Worm (Caenorhabditis elegans): ENCODE results near the gene F48B9.3.

F48B9.3 gene

DNA sequence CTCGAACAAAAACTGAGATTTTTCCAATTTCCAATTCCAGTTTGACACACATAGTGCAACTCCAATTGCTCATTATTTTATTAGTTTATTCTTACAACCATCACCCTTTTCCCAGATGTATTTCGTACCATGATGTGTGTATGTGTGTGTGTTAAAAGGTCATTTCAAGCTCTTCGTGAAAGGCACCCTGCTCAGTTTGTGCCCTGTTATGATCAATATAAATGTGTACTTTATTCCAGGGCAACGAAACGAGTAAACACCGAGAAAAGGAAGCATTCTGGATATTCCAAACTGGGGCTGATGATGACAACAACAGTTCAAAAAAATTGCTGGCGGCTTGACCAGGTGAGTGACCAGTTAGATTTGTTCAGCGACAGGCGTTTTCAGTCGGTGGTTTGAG lies 45.9 kb downstream of the F48B9.3 start, which contains the start of gene peb-1:
Gene peb-1, plus strand, starts transcription at position 301 of the 400 bp plus-strand sequence.
- TF ChIP-seq cog-1 (tag; optimal IDR thresholded peaks at IDR 0.05) (no peak), ref-1 (GFP tag; conservative IDR thresholded peaks at IDR 0.05) (no peak), flt-1 (GFP tag; IDR thresholded peaks at IDR 0.05) (no peak), klf-2 (GFP tag; conservative IDR thresholded peaks at IDR 0.05) (no peak), ztf-23 (GFP tag; IDR thresholded peaks at IDR 0.05) (no peak), ztf-29 (GFP tag; IDR thresholded peaks at IDR 0.05) (no peak), tab-1 (GFP tag; IDR thresholded peaks at IDR 0.05) (no peak), T22C8.4 (GFP tag; IDR thresholded peaks at IDR 0.05) (no peak), med-1 (GFP tag; optimal IDR thresholded peaks at IDR 0.05; ENCODE audit: insufficient read depth) (no peak)

DNA sequence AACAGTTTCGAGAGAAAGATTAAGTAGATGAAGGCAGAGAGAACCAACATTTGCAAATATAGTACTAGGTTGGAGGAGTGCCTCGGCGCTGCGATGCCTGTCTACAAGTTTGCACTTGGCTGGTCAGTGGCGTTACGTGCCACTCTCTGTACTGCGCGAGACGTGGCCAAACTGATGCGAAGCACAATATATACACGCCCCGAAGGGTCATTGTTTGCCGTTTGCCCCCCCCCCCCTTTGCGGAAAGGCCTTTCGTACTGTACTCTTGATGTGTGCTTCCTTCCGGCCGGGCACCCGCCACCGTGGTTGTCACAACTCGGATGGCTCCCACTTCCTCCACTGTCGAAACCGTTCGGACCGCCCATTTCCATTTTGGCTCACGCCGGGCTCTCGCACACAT lies 47.3 kb downstream of the F48B9.3 start:
- no peak for TF ChIP-seq flt-1 (GFP tag; IDR thresholded peaks at IDR 0.05)
- TF ChIP-seq ztf-23 (GFP tag; IDR thresholded peaks at IDR 0.05): no peak
- TF ChIP-seq cog-1 (tag; optimal IDR thresholded peaks at IDR 0.05): no peak
- no peak for TF ChIP-seq med-1 (GFP tag; optimal IDR thresholded peaks at IDR 0.05; ENCODE audit: insufficient read depth)
- TF ChIP-seq klf-2 (GFP tag; conservative IDR thresholded peaks at IDR 0.05): no peak
- TF ChIP-seq ref-1 (GFP tag; conservative IDR thresholded peaks at IDR 0.05): no peak
- no peak for TF ChIP-seq T22C8.4 (GFP tag; IDR thresholded peaks at IDR 0.05)
- TF ChIP-seq tab-1 (GFP tag; IDR thresholded peaks at IDR 0.05): no peak
- no peak for TF ChIP-seq ztf-29 (GFP tag; IDR thresholded peaks at IDR 0.05)

ce11 chrX:2212712-2213111 lies 47.9 kb downstream of the F48B9.3 start:
- TF ChIP-seq klf-2 (GFP tag; conservative IDR thresholded peaks at IDR 0.05): no peak
- no peak for TF ChIP-seq cog-1 (tag; optimal IDR thresholded peaks at IDR 0.05)
- TF ChIP-seq tab-1 (GFP tag; IDR thresholded peaks at IDR 0.05): no peak
- TF ChIP-seq ref-1 (GFP tag; conservative IDR thresholded peaks at IDR 0.05): no peak
- TF ChIP-seq med-1 (GFP tag; optimal IDR thresholded peaks at IDR 0.05; ENCODE audit: insufficient read depth): no peak

DNA sequence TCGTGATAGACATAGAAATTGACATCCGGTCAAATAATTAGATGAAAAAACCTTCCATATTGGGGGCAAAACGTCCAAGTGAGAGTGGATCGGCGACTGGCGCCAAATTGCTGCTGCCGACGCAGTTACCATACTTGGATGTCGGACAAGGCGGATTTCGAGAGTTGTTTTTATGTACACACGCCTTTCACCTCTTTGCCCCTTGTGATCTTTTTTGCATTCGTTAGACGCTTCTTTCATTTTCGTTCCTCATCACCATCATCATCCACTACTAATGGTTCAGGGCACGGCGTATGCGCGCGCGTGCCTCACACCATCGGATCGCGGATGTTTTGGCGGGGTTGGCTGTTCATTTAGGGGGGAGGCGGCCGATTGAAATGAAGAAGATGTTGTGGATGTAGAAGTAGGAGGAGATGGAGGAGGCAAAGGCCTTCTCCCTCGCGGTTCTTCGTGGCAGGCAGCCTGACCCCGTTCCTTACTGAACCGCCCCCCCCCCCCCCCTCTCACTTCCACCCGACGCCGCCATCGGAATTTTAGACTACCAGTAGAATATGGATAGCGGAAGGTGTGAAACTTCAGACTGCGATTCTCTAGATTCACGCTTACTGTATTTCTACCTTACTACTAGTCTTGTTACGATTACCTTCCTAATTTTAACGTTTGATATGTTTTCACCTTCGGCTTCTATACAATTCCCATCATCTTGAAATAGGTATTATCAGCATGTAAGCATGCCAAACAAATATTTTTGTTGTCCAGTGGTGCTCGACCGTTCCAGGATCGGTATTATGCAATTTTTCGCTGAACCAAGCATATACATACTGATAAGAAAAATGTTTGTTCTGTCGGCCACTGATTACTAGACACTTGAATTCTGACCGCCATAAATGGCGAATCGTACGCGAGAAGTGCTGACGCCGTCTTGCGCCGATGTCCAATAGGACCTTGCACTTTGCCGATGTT lies 48.8 kb downstream of the F48B9.3 start:
- TF ChIP-seq ztf-23 (GFP tag; IDR thresholded peaks at IDR 0.05): 0 out of 2 replicates have a peak, but pooled peaks have one; percentile 13
- no peak for TF ChIP-seq klf-2 (GFP tag; conservative IDR thresholded peaks at IDR 0.05)

- TF ChIP-seq med-1 (GFP tag; optimal IDR thresholded peaks at IDR 0.05; ENCODE audit: insufficient read depth): no peak
- no peak for TF ChIP-seq T22C8.4 (GFP tag; IDR thresholded peaks at IDR 0.05)
- TF ChIP-seq ztf-23 (GFP tag; IDR thresholded peaks at IDR 0.05): no peak
- TF ChIP-seq flt-1 (GFP tag; IDR thresholded peaks at IDR 0.05): no peak
- no peak for TF ChIP-seq ztf-29 (GFP tag; IDR thresholded peaks at IDR 0.05)
- TF ChIP-seq tab-1 (GFP tag; IDR thresholded peaks at IDR 0.05): no peak
- TF ChIP-seq klf-2 (GFP tag; conservative IDR thresholded peaks at IDR 0.05): no peak
- TF ChIP-seq ref-1 (GFP tag; conservative IDR thresholded peaks at IDR 0.05): no peak
- TF ChIP-seq cog-1 (tag; optimal IDR thresholded peaks at IDR 0.05): no peak
These were observed 49.6 kb downstream of the F48B9.3 start for ce11 chrX:2214454-2214853.

ce11 chrX:2215108-2215507 lies 50.3 kb downstream of the F48B9.3 start:
- no peak for TF ChIP-seq tab-1 (GFP tag; IDR thresholded peaks at IDR 0.05)
- TF ChIP-seq cog-1 (tag; optimal IDR thresholded peaks at IDR 0.05): no peak
- TF ChIP-seq T22C8.4 (GFP tag; IDR thresholded peaks at IDR 0.05): no peak
- TF ChIP-seq ztf-23 (GFP tag; IDR thresholded peaks at IDR 0.05): no peak
- no peak for TF ChIP-seq ztf-29 (GFP tag; IDR thresholded peaks at IDR 0.05)
- no peak for TF ChIP-seq ref-1 (GFP tag; conservative IDR thresholded peaks at IDR 0.05)
- no peak; the same call in 1 of the 2 replicates for TF ChIP-seq flt-1 (GFP tag; IDR thresholded peaks at IDR 0.05)
- no peak for TF ChIP-seq med-1 (GFP tag; optimal IDR thresholded peaks at IDR 0.05; ENCODE audit: insufficient read depth)
- TF ChIP-seq klf-2 (GFP tag; conservative IDR thresholded peaks at IDR 0.05): no peak

ce11 chrX:2216242-2216641 lies 51.4 kb downstream of the F48B9.3 start:
- TF ChIP-seq tab-1 (GFP tag; IDR thresholded peaks at IDR 0.05): no peak
- no peak for TF ChIP-seq ref-1 (GFP tag; conservative IDR thresholded peaks at IDR 0.05)
- TF ChIP-seq ztf-29 (GFP tag; IDR thresholded peaks at IDR 0.05): no peak
- TF ChIP-seq cog-1 (tag; optimal IDR thresholded peaks at IDR 0.05): no peak
- TF ChIP-seq flt-1 (GFP tag; IDR thresholded peaks at IDR 0.05): no peak
- no peak for TF ChIP-seq ztf-23 (GFP tag; IDR thresholded peaks at IDR 0.05)
- TF ChIP-seq med-1 (GFP tag; optimal IDR thresholded peaks at IDR 0.05; ENCODE audit: insufficient read depth): no peak
- no peak for TF ChIP-seq T22C8.4 (GFP tag; IDR thresholded peaks at IDR 0.05)
- TF ChIP-seq klf-2 (GFP tag; conservative IDR thresholded peaks at IDR 0.05): no peak

DNA sequence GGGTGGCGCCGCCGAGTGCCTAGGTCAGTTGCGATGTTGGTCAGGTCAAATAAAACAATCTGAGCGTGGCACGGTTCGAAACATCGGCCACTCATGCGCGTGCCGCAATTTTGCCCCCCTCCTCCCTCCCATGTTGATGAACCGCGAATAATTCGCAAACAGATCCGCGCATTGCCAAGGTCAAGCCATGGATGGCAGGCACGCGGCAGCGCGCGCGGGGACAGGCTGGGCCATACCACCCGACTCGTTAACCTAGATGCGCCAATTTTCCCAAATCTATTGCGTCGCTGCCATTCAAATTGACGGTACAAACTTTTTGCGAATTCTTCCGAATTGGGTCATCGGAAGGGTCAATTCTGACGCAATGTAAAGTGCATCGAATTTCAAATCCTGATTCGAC lies 51.8 kb downstream of the F48B9.3 start:
- TF ChIP-seq T22C8.4 (GFP tag; IDR thresholded peaks at IDR 0.05) (no peak), klf-2 (GFP tag; conservative IDR thresholded peaks at IDR 0.05) (0 out of 2 replicates have a peak, but pooled peaks have one; percentile 41)

DNA sequence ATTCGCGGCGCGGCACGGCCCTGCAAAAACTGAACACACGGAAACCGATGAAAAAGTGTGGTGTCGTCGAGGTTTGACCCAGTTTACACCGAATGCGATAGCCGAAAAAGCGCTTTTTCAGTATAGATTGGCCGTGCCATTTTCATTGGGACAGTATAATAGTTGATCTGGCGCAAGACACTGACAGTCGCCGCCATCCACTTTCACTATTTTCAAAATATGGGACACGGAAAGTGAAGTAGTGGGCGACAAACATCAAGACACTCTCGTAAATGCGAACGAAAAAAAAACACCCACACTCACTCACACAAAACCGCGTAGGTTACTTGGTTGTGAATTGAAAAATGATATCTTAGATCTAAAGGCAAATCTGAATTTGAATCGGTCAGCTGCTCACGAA lies 54.2 kb downstream of the F48B9.3 start:
- TF ChIP-seq ztf-29 (GFP tag; IDR thresholded peaks at IDR 0.05) (no peak), ref-1 (GFP tag; conservative IDR thresholded peaks at IDR 0.05) (no peak)

DNA sequence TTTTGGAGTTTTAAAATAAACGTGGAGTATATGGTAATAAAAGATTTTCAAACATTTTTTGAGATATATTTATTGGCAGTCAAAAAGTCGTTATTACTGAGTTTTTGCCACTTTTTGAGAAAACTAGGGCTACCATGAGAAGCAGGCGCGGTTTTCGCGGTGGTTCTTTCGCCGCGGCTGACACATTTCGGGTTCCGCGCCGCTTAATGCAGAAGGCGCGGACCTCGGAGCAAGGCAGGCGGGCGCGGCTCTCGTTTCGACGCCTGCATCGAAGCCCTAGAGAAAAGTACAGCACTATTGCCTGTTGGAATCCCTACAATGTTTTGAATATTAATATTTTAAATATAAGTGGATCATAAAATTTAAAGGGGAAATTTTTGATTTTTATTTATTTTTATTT lies 54.6 kb downstream of the F48B9.3 start:
- no peak for TF ChIP-seq med-1 (GFP tag; optimal IDR thresholded peaks at IDR 0.05; ENCODE audit: insufficient read depth)
- TF ChIP-seq cog-1 (tag; optimal IDR thresholded peaks at IDR 0.05): no peak
- no peak for TF ChIP-seq T22C8.4 (GFP tag; IDR thresholded peaks at IDR 0.05)
- no peak for TF ChIP-seq klf-2 (GFP tag; conservative IDR thresholded peaks at IDR 0.05)
- TF ChIP-seq ref-1 (GFP tag; conservative IDR thresholded peaks at IDR 0.05): no peak
- TF ChIP-seq ztf-23 (GFP tag; IDR thresholded peaks at IDR 0.05): no peak
- TF ChIP-seq tab-1 (GFP tag; IDR thresholded peaks at IDR 0.05): no peak
- TF ChIP-seq flt-1 (GFP tag; IDR thresholded peaks at IDR 0.05): no peak
- no peak for TF ChIP-seq ztf-29 (GFP tag; IDR thresholded peaks at IDR 0.05)

Data from whole organism, midembryonic.